Fruit fly (Drosophila melanogaster) whole organism, embryonic: ENCODE measurements around the gene CG5500.

ENCODE experiments used
- Atf3 ChIP-seq: fragments of 200-800 bp; sonication (Bioruptor generic); optimal IDR thresholded peaks from 3 replicates; lab custom pipeline; 2016; ENCODE audit warnings: missing biosample characterization, missing genetic modification characterization
- CG10209 ChIP-seq: fragments of 200-800 bp; sonication (Bioruptor generic); optimal IDR thresholded peaks from 3 replicates; lab custom pipeline; 2017; ENCODE audit warnings: missing biosample characterization, mild to moderate bottlenecking, missing genetic modification characterization, missing genetic modification reagents
- CG11093 ChIP-seq: fragments of 200-800 bp; sonication (Bioruptor generic); IDR thresholded peaks from 3 replicates; pipeline ENCODE4 v1.3.6; 2022; ENCODE audit warnings: missing biosample characterization, missing genetic modification characterization
- CG12236 ChIP-seq: fragments of 200-800 bp; sonication (Bioruptor generic); optimal IDR thresholded peaks from 2 replicates; lab custom pipeline; 2016; ENCODE audit warnings: missing biosample characterization, missing genetic modification characterization
- CG13287 ChIP-seq: fragments of 200-800 bp; sonication (Bioruptor generic); IDR thresholded peaks from 2 replicates; pipeline ENCODE4 v1.3.6; 2022; ENCODE audit warnings: missing biosample characterization, missing genetic modification characterization; ENCODE audit not compliant: partially characterized antibody
- CG13775 ChIP-seq: fragments of 200-800 bp; sonication (Bioruptor generic); optimal IDR thresholded peaks from 3 replicates; lab custom pipeline; 2017; ENCODE audit warnings: missing biosample characterization, mild to moderate bottlenecking, missing genetic modification characterization
- CG15011 ChIP-seq: fragments of 200-800 bp; sonication (Bioruptor generic); optimal IDR thresholded peaks from 3 replicates; lab custom pipeline; 2018; ENCODE audit warnings: missing biosample characterization, mild to moderate bottlenecking, missing genetic modification characterization
- CG15073 ChIP-seq: fragments of 200-800 bp; sonication (Bioruptor generic); optimal IDR thresholded peaks from 2 replicates; lab custom pipeline; 2016; ENCODE audit warnings: missing biosample characterization, missing genetic modification characterization
- CG17385 ChIP-seq: fragments of 200-800 bp; sonication (Bioruptor generic); optimal IDR thresholded peaks from 3 replicates; lab custom pipeline; 2018; ENCODE audit warnings: missing biosample characterization, mild to moderate bottlenecking, missing genetic modification characterization
- CG17912 ChIP-seq: fragments of 200-800 bp; sonication (Bioruptor generic); optimal IDR thresholded peaks from 2 replicates; lab custom pipeline; 2018; ENCODE audit warnings: missing biosample characterization, mild to moderate bottlenecking, missing genetic modification characterization
- CG1792 ChIP-seq: fragments of 200-800 bp; sonication (Bioruptor generic); optimal IDR thresholded peaks from 2 replicates; lab custom pipeline; 2016; ENCODE audit warnings: missing biosample characterization, missing genetic modification characterization
- CG2875 ChIP-seq: fragments of 200-800 bp; sonication (Bioruptor generic); optimal IDR thresholded peaks from 2 replicates; lab custom pipeline; 2017; ENCODE audit warnings: missing biosample characterization, mild to moderate bottlenecking, missing genetic modification characterization, missing genetic modification reagents
- CG33557 ChIP-seq: fragments of 200-800 bp; sonication (Bioruptor generic); optimal IDR thresholded peaks from 2 replicates; lab custom pipeline; 2019; ENCODE audit warnings: missing biosample characterization, mild to moderate bottlenecking, missing genetic modification characterization, moderate library complexity
- CG4617 ChIP-seq: fragments of 200-800 bp; sonication (Bioruptor generic); optimal IDR thresholded peaks from 3 replicates; lab custom pipeline; 2016; ENCODE audit warnings: missing biosample characterization, missing genetic modification characterization, borderline replicate concordance
- CG6254 ChIP-seq: fragments of 200-800 bp; sonication (Bioruptor generic); optimal IDR thresholded peaks from 3 replicates; lab custom pipeline; 2017; ENCODE audit warnings: mild to moderate bottlenecking, missing biosample characterization, missing genetic modification reagents, missing genetic modification characterization
- CG6765 ChIP-seq: fragments of 200-800 bp; sonication (Bioruptor generic); optimal IDR thresholded peaks from 3 replicates; lab custom pipeline; 2017; ENCODE audit warnings: missing biosample characterization, mild to moderate bottlenecking, missing genetic modification characterization
- CG7372 ChIP-seq: fragments of 200-800 bp; sonication (Bioruptor generic); IDR thresholded peaks from 2 replicates; pipeline ENCODE4 v1.3.6; 2022; ENCODE audit warnings: missing biosample characterization, missing genetic modification characterization
- CG7745 ChIP-seq: fragments of 200-800 bp; sonication (Bioruptor generic); optimal IDR thresholded peaks from 2 replicates; lab custom pipeline; 2018; ENCODE audit warnings: missing biosample characterization, mild to moderate bottlenecking, missing genetic modification characterization, moderate library complexity
- Camta ChIP-seq: fragments of 200-800 bp; sonication (Bioruptor generic); optimal IDR thresholded peaks from 2 replicates; lab custom pipeline; 2016; ENCODE audit warnings: missing biosample characterization, missing genetic modification characterization
- CrebB ChIP-seq: fragments of 200-800 bp; sonication (Bioruptor generic); optimal IDR thresholded peaks from 3 replicates; lab custom pipeline; 2018; ENCODE audit warnings: missing biosample characterization, mild to moderate bottlenecking, missing genetic modification characterization
- Fer3 ChIP-seq: fragments of 200-800 bp; sonication (Bioruptor generic); optimal IDR thresholded peaks from 2 replicates; lab custom pipeline; 2018; ENCODE audit warnings: missing biosample characterization, mild to moderate bottlenecking, missing genetic modification characterization, moderate library complexity
- GATAe ChIP-seq: fragments of 200-800 bp; sonication (Bioruptor generic); conservative IDR thresholded peaks from 2 replicates; pipeline ENCODE4 v1.3.6; 2022; ENCODE audit warnings: missing biosample characterization, missing genetic modification characterization
- Hr3 ChIP-seq: fragments of 200-800 bp; sonication (Bioruptor generic); optimal IDR thresholded peaks from 3 replicates; lab custom pipeline; 2016; ENCODE audit warnings: missing biosample characterization, missing genetic modification characterization
- Myb ChIP-seq: fragments of 200-800 bp; sonication (Bioruptor generic); optimal IDR thresholded peaks from 2 replicates; lab custom pipeline; 2016; ENCODE audit warnings: missing biosample characterization, missing genetic modification characterization
- Neu2 ChIP-seq: fragments of 200-800 bp; sonication (Bioruptor generic); optimal IDR thresholded peaks from 3 replicates; lab custom pipeline; 2016; ENCODE audit warnings: missing biosample characterization, missing genetic modification characterization, borderline replicate concordance
- Nf-YA ChIP-seq: fragments of 200-800 bp; sonication (Bioruptor generic); IDR thresholded peaks from 2 replicates; pipeline ENCODE4 v1.3.6; 2022; ENCODE audit warnings: missing biosample characterization, missing genetic modification characterization
- Pdp1 ChIP-seq, 2 experiments: fragments of 200-800 bp; sonication (Bioruptor generic); optimal IDR thresholded peaks; 3 replicates each; lab custom pipeline; 2016; ENCODE audit warnings: missing biosample characterization in 2 of 2, missing genetic modification characterization in 2 of 2, mild to moderate bottlenecking in 1 of 2, moderate library complexity in 1 of 2
- Xrp1 ChIP-seq: fragments of 200-800 bp; sonication (Bioruptor generic); IDR thresholded peaks from 2 replicates; pipeline ENCODE4 v1.3.6; 2022; ENCODE audit warnings: missing biosample characterization, missing genetic modification characterization
- ab ChIP-seq: fragments of 200-800 bp; sonication (Bioruptor generic); optimal IDR thresholded peaks from 2 replicates; lab custom pipeline; 2016; ENCODE audit warnings: missing biosample characterization, missing genetic modification characterization
- amos ChIP-seq: fragments of 200-800 bp; sonication (Bioruptor generic); IDR thresholded peaks from 2 replicates; pipeline ENCODE4 v1.3.6; 2022; ENCODE audit warnings: missing biosample characterization, missing genetic modification characterization; ENCODE audit not compliant: partially characterized antibody
- bsh ChIP-seq, 2 experiments: fragments of 200-800 bp; sonication (Bioruptor generic); optimal IDR thresholded peaks; 2 replicates each; lab custom pipeline; 2017 to 2018; ENCODE audit warnings: mild to moderate bottlenecking in 2 of 2, missing biosample characterization in 2 of 2, missing genetic modification characterization in 2 of 2, moderate library complexity in 1 of 2
- cg ChIP-seq: fragments of 200-800 bp; sonication (Bioruptor generic); optimal IDR thresholded peaks from 3 replicates; lab custom pipeline; 2019; ENCODE audit warnings: missing biosample characterization, mild to moderate bottlenecking, missing genetic modification characterization, moderate library complexity
- chinmo ChIP-seq: fragments of 200-800 bp; sonication (Bioruptor generic); IDR thresholded peaks from 4 replicates; pipeline ENCODE4 v1.3.6; 2022; ENCODE audit warnings: missing biosample characterization, missing genetic modification characterization; ENCODE audit not compliant: partially characterized antibody
- danr ChIP-seq: fragments of 200-800 bp; sonication (Bioruptor generic); IDR thresholded peaks from 2 replicates; pipeline ENCODE4 v1.3.6; 2022; ENCODE audit warnings: missing biosample characterization, missing genetic modification characterization
- dati ChIP-seq: fragments of 200-800 bp; sonication (Bioruptor generic); IDR thresholded peaks from 2 replicates; pipeline ENCODE4 v1.3.6; 2022; ENCODE audit warnings: missing biosample characterization, missing genetic modification characterization
- dysf ChIP-seq: fragments of 200-800 bp; sonication (Bioruptor generic); IDR thresholded peaks from 3 replicates; pipeline ENCODE4 v1.3.6; 2022; ENCODE audit warnings: missing biosample characterization, missing genetic modification characterization
- fru ChIP-seq: fragments of >200 bp; optimal IDR thresholded peaks from 2 replicates; lab custom pipeline; 2017
- hbn ChIP-seq: fragments of 200-800 bp; sonication (Bioruptor generic); IDR thresholded peaks from 2 replicates; pipeline ENCODE4 v1.3.6; 2022; ENCODE audit warnings: missing biosample characterization, missing genetic modification characterization; ENCODE audit not compliant: partially characterized antibody
- lola ChIP-seq, 3 experiments: fragments of >200 bp in 2 of 3; fragments of 200-800 bp in 1 of 3; sonication (Bioruptor generic) in 1 of 3; optimal IDR thresholded peaks; 2 replicates each; lab custom pipeline; 2017 to 2019; ENCODE audit warnings: missing biosample characterization in 3 of 3, missing genetic modification characterization in 3 of 3, mild to moderate bottlenecking in 1 of 3, moderate library complexity in 1 of 3
- nerfin-1 ChIP-seq: fragments of 200-800 bp; sonication (Bioruptor generic); optimal IDR thresholded peaks from 3 replicates; lab custom pipeline; 2019; ENCODE audit warnings: missing biosample characterization, mild to moderate bottlenecking, missing genetic modification characterization, moderate library complexity
- onecut ChIP-seq: fragments of 200-800 bp; sonication (Bioruptor generic); IDR thresholded peaks from 2 replicates; pipeline ENCODE4 v1.3.6; 2022; ENCODE audit warnings: missing biosample characterization, missing genetic modification characterization
- ro ChIP-seq: fragments of 200-800 bp; sonication (Bioruptor generic); IDR thresholded peaks from 2 replicates; pipeline ENCODE4 v1.3.6; 2022; ENCODE audit warnings: missing biosample characterization, missing genetic modification characterization
- sens ChIP-seq: fragments of 200-800 bp; sonication (Bioruptor generic); peaks from one replicate; lab custom pipeline; 2016; ENCODE audit warnings: missing biosample characterization, missing genetic modification characterization
- tio ChIP-seq: fragments of 200-800 bp; sonication (Bioruptor generic); optimal IDR thresholded peaks from 2 replicates; lab custom pipeline; 2017; ENCODE audit warnings: missing biosample characterization, missing genetic modification characterization, inconsistent platforms
- tll ChIP-seq, 2 experiments: fragments of 200-800 bp in 1 of 2; fragments of >200 bp in 1 of 2; sonication (Bioruptor generic) in 1 of 2; optimal IDR thresholded peaks; 2 replicates each; lab custom pipeline; 2017 to 2019; ENCODE audit warnings: missing biosample characterization in 2 of 2, missing genetic modification characterization in 2 of 2, mild to moderate bottlenecking in 1 of 2, moderate library complexity in 1 of 2
- toy ChIP-seq: fragments of 200-800 bp; sonication (Bioruptor generic); IDR thresholded peaks from 2 replicates; pipeline ENCODE4 v1.3.6; 2022; ENCODE audit warnings: missing biosample characterization, missing genetic modification characterization
- trh ChIP-seq: fragments of 200-800 bp; sonication (Bioruptor generic); optimal IDR thresholded peaks from 2 replicates; lab custom pipeline; 2016; ENCODE audit warnings: missing biosample characterization, missing genetic modification characterization

CG5500 gene

dm6 chr3R:26866577-26867456, 9.6 kb upstream of the CG5500 start, which contains the start of the genes ball and His2Av (continued):
- TF ChIP-seq ab (GFP tag; lab: Kevin White, UChicago) (peak; percentile 49), CG15073 (peak; percentile 58), amos (GFP tag; lab: Robert Waterston, UW) (peak; percentile 95), toy (GFP tag; lab: Robert Waterston, UW) (no peak), Myb (GFP tag; lab: Kevin White, UChicago) (peak; percentile 82), bsh (GFP tag; optimal IDR thresholded peaks at IDR 0.05; lab: Kevin White, UChicago) (peak in 1 of 2 experiments; percentile 83), CG6765 (peak; percentile 42), tll (GFP tag; optimal IDR thresholded peaks at IDR 0.05; lab: Kevin White, UChicago) (peak in 1 of 2 experiments; percentile 51), Nf-YA (GFP tag; lab: Robert Waterston, UW) (peak; percentile 69), CG12236 (GFP tag; lab: Kevin White, UChicago) (peak; percentile 75), Atf3 (GFP tag; lab: Kevin White, UChicago) (peak; percentile 73), fru (lab: Kevin White, UChicago) (no peak), cg (GFP tag; lab: Kevin White, UChicago) (no peak), Fer3 (tag; lab: Kevin White, UChicago) (peak; percentile 68), CG7745 (tag; lab: Kevin White, UChicago) (no peak), CrebB (tag; lab: Kevin White, UChicago) (peak; percentile 71), dati (0 out of 2 replicates have a peak, but pooled peaks have one; percentile 59), CG1792 (GFP tag; lab: Kevin White, UChicago) (peak; percentile 77), Hr3 (GFP tag; lab: Kevin White, UChicago) (peak; percentile 76), CG13775 (GFP tag; lab: Kevin White, UChicago) (peak; percentile 85), dysf (GFP tag; lab: Robert Waterston, UW) (peak; percentile 79), onecut (peak; percentile 83), CG17912 (GFP tag; lab: Kevin White, UChicago) (peak; percentile 30), CG13287 (peak; percentile 91), CG2875 (peak; percentile 71), Pdp1 (GFP tag; optimal IDR thresholded peaks at IDR 0.05; lab: Kevin White, UChicago) (peak; percentile 81 to 89), sens (peak; percentile 98), chinmo (GFP tag; lab: Robert Waterston, UW) (peak; percentile 95), hbn (peak; percentile 87), trh (GFP tag; lab: Kevin White, UChicago) (peak; percentile 64), CG6254 (GFP tag; lab: Kevin White, UChicago) (peak; percentile 58), lola (GFP tag; optimal IDR thresholded peaks at IDR 0.05; lab: Kevin White, UChicago) (peak in 1 of 3 experiments; percentile 71), CG10209 (GFP tag; lab: Kevin White, UChicago) (peak; percentile 77), CG15011 (GFP tag; lab: Kevin White, UChicago) (peak; percentile 37), danr (GFP tag; lab: Robert Waterston, UW) (no peak), CG33557 (GFP tag; lab: Kevin White, UChicago) (peak; percentile 59), tio (GFP tag; lab: Kevin White, UChicago) (no peak), Neu2 (GFP tag; lab: Kevin White, UChicago) (peak; percentile 53), Camta (GFP tag; lab: Kevin White, UChicago) (peak; percentile 74), CG4617 (GFP tag; lab: Kevin White, UChicago) (peak; percentile 79), CG17385 (GFP tag; lab: Kevin White, UChicago) (peak; percentile 58), CG7372 (GFP tag; lab: Robert Waterston, UW) (peak; percentile 57; the same call in 1 of the 2 replicates), Xrp1 (GFP tag; lab: Robert Waterston, UW) (peak; percentile 80), nerfin-1 (tag; lab: Kevin White, UChicago) (peak; percentile 84), ro (GFP tag; lab: Robert Waterston, UW) (peak; percentile 72), CG11093 (0 out of 3 replicates have a peak, but pooled peaks have one; percentile 47), GATAe (GFP tag; lab: Robert Waterston, UW) (peak; percentile 51; the same call in 1 of the 2 replicates)
